Worm (Caenorhabditis elegans): Measurements from ENCODE around the gene pqn-65.

ce11 chrX:4616832-4617231 lies 2.6 kb downstream of the pqn-65 start:
- TF ChIP-seq med-1 (GFP tag; optimal IDR thresholded peaks at IDR 0.05; ENCODE audit: insufficient read depth) (no peak), flt-1 (GFP tag; IDR thresholded peaks at IDR 0.05) (0 out of 2 replicates have a peak, but pooled peaks have one; percentile 55)

Data from whole organism, midembryonic.